Worm (Caenorhabditis elegans): ENCODE data around the gene Y51H4A.24.

DNA sequence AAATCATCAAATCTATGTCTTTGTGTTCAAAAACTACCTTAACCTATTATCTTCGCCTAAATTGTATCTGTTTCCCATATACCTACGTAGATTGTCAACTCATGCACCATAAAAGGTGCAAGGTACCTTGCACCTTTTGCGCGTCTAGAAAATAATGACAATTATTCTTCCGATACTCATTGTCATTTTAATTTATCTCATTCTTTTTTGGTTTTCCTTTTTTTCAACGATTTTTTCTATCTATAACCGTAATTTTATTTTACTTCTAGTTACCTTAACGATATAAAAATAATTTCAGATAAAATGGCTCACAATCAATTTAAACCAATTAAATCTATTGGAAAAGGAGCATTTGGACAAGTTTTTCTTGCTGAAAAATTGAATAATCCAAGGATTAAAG lies 46.4 kb upstream of the Y51H4A.24 start, which contains the start of gene Y43D4A.6:
- no peak for TF ChIP-seq W03F9.2 (tag; optimal IDR thresholded peaks at IDR 0.05)
- no peak for TF ChIP-seq him-1 (tag; optimal IDR thresholded peaks at IDR 0.05)
- TF ChIP-seq dao-5 (tag; optimal IDR thresholded peaks at IDR 0.05): no peak
